Worm (Caenorhabditis elegans) whole organism, young adult: Measurements from ENCODE around the gene stip-1.

Experiments
- B0019.2 ChIP-seq: fragments of 200-800 bp; sonication (Bioruptor generic); conservative IDR thresholded peaks from 2 replicates; pipeline ENCODE4 v1.3.6; 2022; ENCODE audit warnings: missing genetic modification reagents, missing genetic modification characterization, missing compliant biosample characterization
- B0261.1 ChIP-seq: sonication (generic microtip); optimal IDR thresholded peaks from 2 replicates; lab custom pipeline; 2016; ENCODE audit warnings: mild to moderate bottlenecking, missing genetic modification characterization, moderate library complexity, missing compliant biosample characterization
- B0336.3 ChIP-seq: fragments of 200-800 bp; sonication (Bioruptor generic); IDR thresholded peaks from 2 replicates; pipeline ENCODE4 v1.3.6; 2022; ENCODE audit warnings: missing genetic modification characterization, missing compliant biosample characterization
- D2030.7 ChIP-seq: fragments of 200-800 bp; sonication (Bioruptor generic); IDR thresholded peaks from 2 replicates; pipeline ENCODE4 v1.3.6; 2022; ENCODE audit warnings: missing genetic modification reagents, missing genetic modification characterization, missing compliant biosample characterization
- F39B2.1 ChIP-seq: fragments of 200-800 bp; sonication (Bioruptor generic); IDR thresholded peaks from 2 replicates; pipeline ENCODE4 v1.3.6; 2022; ENCODE audit warnings: missing genetic modification reagents, missing genetic modification characterization, missing compliant biosample characterization
- F49E8.2 ChIP-seq: sonication (generic microtip); optimal IDR thresholded peaks from 3 replicates; lab custom pipeline; 2017; ENCODE audit warnings: missing genetic modification characterization, mild to moderate bottlenecking, missing compliant biosample characterization, antibody characterized with exemption, moderate library complexity; ENCODE audit not compliant: insufficient read depth
- F52B5.7 ChIP-seq: sonication (generic microtip); optimal IDR thresholded peaks from 2 replicates; lab custom pipeline; 2016; ENCODE audit warnings: mild to moderate bottlenecking, missing genetic modification characterization, missing compliant biosample characterization
- F57A8.1 ChIP-seq: fragments of 200-800 bp; sonication (Bioruptor generic); optimal IDR thresholded peaks from 2 replicates; lab custom pipeline; 2018; ENCODE audit warnings: mild to moderate bottlenecking, missing genetic modification characterization, moderate library complexity, missing compliant biosample characterization
- K12H6.12 ChIP-seq: fragments of 200-800 bp; sonication (Bioruptor generic); optimal IDR thresholded peaks from 2 replicates; lab custom pipeline; 2018; ENCODE audit warnings: mild to moderate bottlenecking, missing genetic modification characterization, missing compliant biosample characterization
- Y53G8AR.9 ChIP-seq: fragments of 200-800 bp; sonication (Bioruptor generic); conservative IDR thresholded peaks from 2 replicates; pipeline ENCODE4 v1.3.6; 2022; ENCODE audit warnings: missing genetic modification reagents, missing genetic modification characterization, missing compliant biosample characterization
- Y95B8A.8 ChIP-seq: fragments of 200-800 bp; sonication (Bioruptor generic); IDR thresholded peaks from 2 replicates; pipeline ENCODE4 v1.3.6; 2022; ENCODE audit warnings: missing genetic modification reagents, missing genetic modification characterization, missing compliant biosample characterization
- aptf-2 ChIP-seq: fragments of 200-800 bp; sonication (Bioruptor generic); conservative IDR thresholded peaks from 2 replicates; pipeline ENCODE4 v1.3.6; 2022; ENCODE audit warnings: missing genetic modification reagents, missing genetic modification characterization, missing compliant biosample characterization
- attf-5 ChIP-seq: fragments of 200-800 bp; sonication (Bioruptor generic); optimal IDR thresholded peaks from 2 replicates; lab custom pipeline; 2018; ENCODE audit warnings: mild to moderate bottlenecking, missing genetic modification characterization, missing compliant biosample characterization
- cebp-2 ChIP-seq: fragments of 200-800 bp; sonication (Bioruptor generic); IDR thresholded peaks from 2 replicates; pipeline ENCODE4 v1.3.6; 2022; ENCODE audit warnings: missing genetic modification characterization, missing compliant biosample characterization
- ceh-27 ChIP-seq: fragments of 200-800 bp; sonication (Bioruptor generic); optimal IDR thresholded peaks from 2 replicates; lab custom pipeline; 2018; ENCODE audit warnings: mild to moderate bottlenecking, missing genetic modification characterization, moderate library complexity, missing compliant biosample characterization
- die-1 ChIP-seq: sonication (generic microtip); optimal IDR thresholded peaks from 2 replicates; lab custom pipeline; 2016; ENCODE audit warnings: missing genotype, mild to moderate bottlenecking, missing genetic modification characterization, missing compliant biosample characterization
- dpl-1 ChIP-seq: fragments of 150-350 bp; optimal IDR thresholded peaks from 2 replicates; lab custom pipeline; 2014; ENCODE audit warnings: missing biosample characterization, missing genetic modification reagents, missing genetic modification characterization
- gei-17 ChIP-seq: fragments of 200-800 bp; sonication (Bioruptor generic); optimal IDR thresholded peaks from 2 replicates; lab custom pipeline; 2018; ENCODE audit warnings: mild to moderate bottlenecking, missing genetic modification characterization, missing compliant biosample characterization
- him-1 ChIP-seq: sonication (generic microtip); optimal IDR thresholded peaks from 2 replicates; lab custom pipeline; 2016; ENCODE audit warnings: missing genotype, missing genetic modification reagents, missing genetic modification characterization, missing compliant biosample characterization
- hmg-20 ChIP-seq: fragments of 200-800 bp; sonication (Bioruptor generic); IDR thresholded peaks from 2 replicates; pipeline ENCODE4 v1.3.6; 2022; ENCODE audit warnings: missing genetic modification reagents, missing genetic modification characterization, missing compliant biosample characterization
- hrde-1 ChIP-seq: sonication (generic microtip); optimal IDR thresholded peaks from 2 replicates; lab custom pipeline; 2016; ENCODE audit warnings: missing genetic modification characterization, mild to moderate bottlenecking, missing compliant biosample characterization, moderate library complexity, missing genotype, missing genetic modification reagents, borderline replicate concordance
- lag-1 ChIP-seq: fragments of 200-800 bp; sonication (Bioruptor generic); IDR thresholded peaks from 2 replicates; pipeline ENCODE4 v1.3.6; 2022; ENCODE audit warnings: missing genetic modification reagents, missing genetic modification characterization, missing compliant biosample characterization
- lin-54 ChIP-seq: fragments of 200-800 bp; sonication (Bioruptor generic); optimal IDR thresholded peaks from 2 replicates; lab custom pipeline; 2018; ENCODE audit warnings: mild to moderate bottlenecking, missing genetic modification characterization, missing compliant biosample characterization
- lir-1 ChIP-seq: fragments of 200-800 bp; sonication (Bioruptor generic); conservative IDR thresholded peaks from 2 replicates; pipeline ENCODE4 v1.3.6; 2022; ENCODE audit warnings: missing genetic modification reagents, missing genetic modification characterization, missing compliant biosample characterization
- madf-10 ChIP-seq: sonication (generic microtip); optimal IDR thresholded peaks from 2 replicates; lab custom pipeline; 2016; ENCODE audit warnings: mild to moderate bottlenecking, missing genetic modification characterization, missing compliant biosample characterization
- madf-6 ChIP-seq: fragments of 200-800 bp; sonication (Bioruptor generic); IDR thresholded peaks from 2 replicates; pipeline ENCODE4 v1.3.6; 2022; ENCODE audit warnings: missing genetic modification reagents, missing genetic modification characterization, missing compliant biosample characterization
- mel-28 ChIP-seq: sonication (generic microtip); optimal IDR thresholded peaks from 2 replicates; lab custom pipeline; 2016; ENCODE audit warnings: borderline replicate concordance, mild to moderate bottlenecking, missing genetic modification characterization, missing compliant biosample characterization
- mes-4 ChIP-seq: sonication (generic microtip); optimal IDR thresholded peaks from 2 replicates; lab custom pipeline; 2016; ENCODE audit warnings: missing genotype, missing genetic modification characterization, missing compliant biosample characterization
- nfya-1 ChIP-seq: sonication (generic microtip); optimal IDR thresholded peaks from 2 replicates; lab custom pipeline; 2017; ENCODE audit warnings: antibody characterized with exemption, missing compliant biosample characterization, missing genetic modification characterization, borderline replicate concordance; ENCODE audit not compliant: insufficient read depth
- nfya-2 ChIP-seq: fragments of 200-800 bp; sonication (Bioruptor generic); IDR thresholded peaks from 2 replicates; pipeline ENCODE4 v1.3.6; 2022; ENCODE audit warnings: missing genetic modification reagents, missing genetic modification characterization, missing compliant biosample characterization
- nfyb-1 ChIP-seq: fragments of 200-800 bp; sonication (Bioruptor generic); IDR thresholded peaks from 2 replicates; pipeline ENCODE4 v1.3.6; 2022; ENCODE audit warnings: missing genetic modification reagents, missing genetic modification characterization, missing compliant biosample characterization
- nhr-120 ChIP-seq: fragments of 200-800 bp; sonication (Bioruptor generic); IDR thresholded peaks from 2 replicates; pipeline ENCODE4 v1.3.6; 2022; ENCODE audit warnings: missing genetic modification characterization, missing compliant biosample characterization
- nhr-179 ChIP-seq: sonication (generic microtip); optimal IDR thresholded peaks from 2 replicates; lab custom pipeline; 2016; ENCODE audit warnings: mild to moderate bottlenecking, missing genetic modification characterization, missing compliant biosample characterization
- nhr-80 ChIP-seq: sonication (generic microtip); optimal IDR thresholded peaks from 2 replicates; lab custom pipeline; 2016; ENCODE audit warnings: missing genetic modification characterization, missing compliant biosample characterization
- pbrm-1 ChIP-seq: fragments of 200-800 bp; sonication (Bioruptor generic); IDR thresholded peaks from 2 replicates; pipeline ENCODE4 v1.3.6; 2022; ENCODE audit warnings: missing genetic modification reagents, missing genetic modification characterization, missing compliant biosample characterization
- pha-4 ChIP-seq: fragments of 150-350 bp; sonication (generic microtip); optimal IDR thresholded peaks from 2 replicates; lab custom pipeline; 2014; ENCODE audit warnings: missing biosample characterization, missing genetic modification reagents, missing genetic modification characterization
- rcor-1 ChIP-seq: fragments of 200-800 bp; sonication (Bioruptor generic); IDR thresholded peaks from 2 replicates; pipeline ENCODE4 v1.3.6; 2022; ENCODE audit warnings: missing genetic modification reagents, missing genetic modification characterization, missing compliant biosample characterization
- rec-8 ChIP-seq, 2 experiments: sonication (generic microtip); optimal IDR thresholded peaks; 2 replicates each; lab custom pipeline; 2016; ENCODE audit warnings: mild to moderate bottlenecking in 2 of 2, missing genetic modification characterization in 2 of 2, missing genetic modification reagents in 2 of 2, missing genotype in 2 of 2, missing biosample characterization in 1 of 2, missing compliant biosample characterization in 1 of 2, moderate library complexity in 1 of 2
- repo-1 ChIP-seq: sonication (generic microtip); optimal IDR thresholded peaks from 2 replicates; lab custom pipeline; 2017; ENCODE audit warnings: mild to moderate bottlenecking, missing genetic modification characterization, missing compliant biosample characterization
- rpc-1 ChIP-seq, 2 experiments: fragments of 150-350 bp in 1 of 2; sonication (generic microtip) in 1 of 2; optimal IDR thresholded peaks; 2 replicates each; lab custom pipeline; 2014 to 2018; ENCODE audit warnings: missing biosample characterization in 1 of 2, missing genetic modification characterization in 1 of 2, missing genetic modification reagents in 1 of 2, missing genotype in 1 of 2
- sdz-38 ChIP-seq: sonication (generic microtip); optimal IDR thresholded peaks from 2 replicates; lab custom pipeline; 2016; ENCODE audit warnings: missing genotype, missing genetic modification characterization, missing compliant biosample characterization
- sea-2 ChIP-seq: fragments of 200-800 bp; sonication (Bioruptor generic); IDR thresholded peaks from 2 replicates; pipeline ENCODE4 v1.3.6; 2022; ENCODE audit warnings: missing genetic modification characterization, missing compliant biosample characterization
- snpc-3.4 ChIP-seq: sonication (generic microtip); optimal IDR thresholded peaks from 2 replicates; lab custom pipeline; 2017; ENCODE audit warnings: missing genetic modification characterization, mild to moderate bottlenecking, missing compliant biosample characterization, antibody characterized with exemption, moderate library complexity, missing genotype, missing genetic modification reagents
- snpc-4 ChIP-seq, 5 experiments: fragments of 150-350 bp in 1 of 5; sonication (generic microtip) in 4 of 5; optimal IDR thresholded peaks; 2 replicates each; lab custom pipeline; 2014 to 2018; ENCODE audit warnings: missing genetic modification characterization in 5 of 5, missing biosample characterization in 3 of 5, antibody characterized with exemption in 2 of 5, mild to moderate bottlenecking in 2 of 5, missing compliant biosample characterization in 2 of 5, missing genotype in 2 of 5, moderate library complexity in 2 of 5, missing genetic modification reagents in 1 of 5
- somi-1 ChIP-seq: fragments of 200-800 bp; sonication (Bioruptor generic); optimal IDR thresholded peaks from 2 replicates; lab custom pipeline; 2018; ENCODE audit warnings: mild to moderate bottlenecking, missing genetic modification characterization, missing compliant biosample characterization
- tbp1 ChIP-seq: fragments of 200-800 bp; sonication (Bioruptor generic); optimal IDR thresholded peaks from 2 replicates; lab custom pipeline; 2018; ENCODE audit warnings: mild to moderate bottlenecking, missing genetic modification characterization, missing compliant biosample characterization
- tlf-1 ChIP-seq: fragments of 200-800 bp; sonication (Bioruptor generic); optimal IDR thresholded peaks from 2 replicates; lab custom pipeline; 2018; ENCODE audit warnings: mild to moderate bottlenecking, missing genetic modification characterization, missing compliant biosample characterization
- unc-130 ChIP-seq: sonication (generic microtip); optimal IDR thresholded peaks from 2 replicates; lab custom pipeline; 2016; ENCODE audit warnings: missing genetic modification reagents, missing genetic modification characterization, missing compliant biosample characterization
- ztf-28 ChIP-seq: fragments of 200-800 bp; sonication (Bioruptor generic); IDR thresholded peaks from 2 replicates; pipeline ENCODE4 v1.3.6; 2022; ENCODE audit warnings: missing genetic modification reagents, missing genetic modification characterization, missing compliant biosample characterization
- ztf-6 ChIP-seq: fragments of 200-800 bp; sonication (Bioruptor generic); IDR thresholded peaks from 2 replicates; pipeline ENCODE4 v1.3.6; 2022; ENCODE audit warnings: missing genetic modification reagents, missing genetic modification characterization, missing compliant biosample characterization

stip-1 gene

DNA sequence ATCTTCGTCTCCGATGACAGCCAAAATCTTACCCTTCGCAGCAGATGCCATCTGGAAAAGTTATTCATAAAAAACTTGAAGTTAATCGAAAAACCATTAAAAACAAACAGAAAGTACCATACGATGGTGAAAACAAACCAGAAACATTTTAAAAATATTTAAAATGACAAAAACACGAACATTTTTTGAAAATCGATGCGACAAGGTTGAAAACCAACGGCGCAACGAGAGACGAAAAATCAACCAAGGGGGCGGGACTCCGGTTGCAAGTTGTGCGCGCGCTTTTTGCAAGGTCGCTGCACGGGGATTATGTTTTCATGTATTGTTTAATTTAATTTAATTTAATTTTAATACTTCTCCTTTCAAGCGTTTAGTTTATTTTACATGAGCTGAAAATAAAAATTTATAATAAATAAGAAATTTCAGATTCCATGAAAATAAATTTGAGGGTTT lies 46.1 kb downstream of the stip-1 start, which contains the start of gene vha-9 (continued):
- TF ChIP-seq nfya-2 (no peak), nfya-1 (tag; lab: Kevin White, UChicago) (no peak), nhr-120 (GFP tag; lab: Robert Waterston, UW) (no peak), tlf-1 (GFP tag; lab: Kevin White, UChicago) (peak; percentile 19), aptf-2 (no peak), mel-28 (tag; lab: Kevin White, UChicago) (no peak), F49E8.2 (tag; lab: Kevin White, UChicago) (no peak), nhr-80 (tag; lab: Kevin White, UChicago) (peak; percentile 32), rec-8 (tag; optimal IDR thresholded peaks at IDR 0.05; lab: Kevin White, UChicago) (no peak), D2030.7 (GFP tag; lab: Robert Waterston, UW) (peak; percentile 51; the same call in 1 of the 2 replicates), Y53G8AR.9 (no peak), sdz-38 (no peak), repo-1 (no peak), hrde-1 (no peak), lin-54 (GFP tag; lab: Kevin White, UChicago) (peak; percentile 63), K12H6.12 (no peak), hmg-20 (GFP tag; lab: Robert Waterston, UW) (no peak), rcor-1 (GFP tag; lab: Robert Waterston, UW) (no peak), mes-4 (tag; lab: Kevin White, UChicago) (no peak), F57A8.1 (GFP tag; lab: Kevin White, UChicago) (no peak), tbp1 (peak; percentile 61), pbrm-1 (peak; percentile 40; the same call in 1 of the 2 replicates), sea-2 (no peak), B0261.1 (tag; lab: Kevin White, UChicago) (peak; percentile 26), snpc-4 (GFP tag; optimal IDR thresholded peaks at IDR 0.05; lab: Kevin White, UChicago) (no peak), snpc-4 (tag; optimal IDR thresholded peaks at IDR 0.05; lab: Kevin White, UChicago) (peak in 1 of 4 experiments; percentile 37), him-1 (no peak), madf-10 (tag; lab: Kevin White, UChicago) (peak; percentile 27), B0336.3 (GFP tag; lab: Robert Waterston, UW) (no peak), lag-1 (GFP tag; lab: Robert Waterston, UW) (no peak), ceh-27 (peak; percentile 33), nfyb-1 (peak; percentile 46; the same call in 1 of the 2 replicates), B0019.2 (GFP tag; lab: Robert Waterston, UW) (no peak), rpc-1 (optimal IDR thresholded peaks at IDR 0.05; lab: Kevin White, UChicago) (peak; percentile 33), rpc-1 (tag; optimal IDR thresholded peaks at IDR 0.05; lab: Kevin White, UChicago) (no peak), ztf-28 (no peak), nhr-179 (no peak), F52B5.7 (tag; lab: Kevin White, UChicago) (no peak), Y95B8A.8 (GFP tag; lab: Robert Waterston, UW) (no peak), F39B2.1 (GFP tag; lab: Robert Waterston, UW) (no peak), gei-17 (no peak)

DNA sequence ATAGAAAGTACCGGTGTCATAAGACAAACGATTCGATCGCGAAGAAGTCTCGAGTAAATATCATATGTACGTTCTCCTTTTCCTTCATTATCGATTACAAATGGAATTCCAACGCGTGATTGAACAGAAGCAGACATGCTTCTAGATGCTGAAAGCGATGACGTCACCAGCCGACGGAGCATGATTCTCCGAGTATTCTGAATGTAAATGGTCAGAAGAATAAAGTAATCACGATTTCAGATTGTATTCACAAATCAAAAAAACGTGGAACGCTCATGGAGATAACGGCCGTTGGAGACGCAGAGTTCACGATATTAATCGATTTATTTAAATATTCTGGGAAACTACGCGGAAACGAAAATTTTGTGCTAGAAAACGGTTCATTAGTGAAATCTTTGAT lies 47.2 kb downstream of the stip-1 start, which contains the start of gene clpp-1:
Gene clpp-1, minus strand, starts transcription at position 197 of the 400 bp plus-strand sequence.
- TF ChIP-seq die-1 (no peak), cebp-2 (no peak), unc-130 (no peak), somi-1 (GFP tag; lab: Kevin White, UChicago) (no peak), attf-5 (GFP tag; lab: Kevin White, UChicago) (no peak), ztf-6 (GFP tag; lab: Robert Waterston, UW) (no peak), snpc-3.4 (tag; lab: Kevin White, UChicago) (peak; percentile 5), nhr-80 (tag; lab: Kevin White, UChicago) (no peak), dpl-1 (GFP tag; lab: Kevin White, UChicago) (no peak), madf-6 (no peak), pha-4 (tag; lab: Kevin White, UChicago) (no peak), lir-1 (no peak)
